Fruit fly (Drosophila melanogaster): ENCODE measurements around the gene CG7394.

The CG7394 gene

DNA sequence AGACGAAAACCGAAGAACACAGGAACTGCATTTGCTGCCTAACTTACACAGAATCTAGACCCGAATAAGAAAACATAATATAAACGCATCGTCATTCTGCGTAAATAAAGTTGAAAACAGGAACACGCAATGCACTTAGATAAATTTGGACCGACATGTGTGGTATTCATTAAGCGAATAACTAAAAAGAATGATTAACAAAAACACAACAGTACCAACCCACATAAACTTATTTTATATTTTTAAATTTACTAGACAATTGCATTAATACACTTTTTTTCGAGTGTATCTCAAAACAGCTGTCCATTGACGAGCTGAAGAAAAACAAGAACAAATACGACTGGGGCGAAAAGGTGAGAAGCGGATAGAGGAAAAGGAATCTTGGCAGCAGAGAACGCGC is 7.5 kb upstream of the CG7394 start (continued):
- TF ChIP-seq tx (GFP tag; optimal IDR thresholded peaks at IDR 0.05): peak; percentile 56
- no peak for TF ChIP-seq schlank (tag; optimal IDR thresholded peaks at IDR 0.05)
- peak; percentile 77 for TF ChIP-seq Hr3 (GFP tag; optimal IDR thresholded peaks at IDR 0.05)
- TF ChIP-seq Tbp (GFP tag; optimal IDR thresholded peaks at IDR 0.05): no peak
- TF ChIP-seq CG30020 (tag; optimal IDR thresholded peaks at IDR 0.05): peak; percentile 70
- peak; percentile 16 for TF ChIP-seq run (tag; optimal IDR thresholded peaks at IDR 0.05)
- TF ChIP-seq pnt (GFP tag; optimal IDR thresholded peaks at IDR 0.05): peak; percentile 66
- TF ChIP-seq slp2 (GFP tag; optimal IDR thresholded peaks at IDR 0.05): peak; percentile 64
- TF ChIP-seq shn (GFP tag; optimal IDR thresholded peaks at IDR 0.05): peak; percentile 54
- peak; percentile 71 for TF ChIP-seq tgo (GFP tag; IDR thresholded peaks at IDR 0.05)
- no peak for TF ChIP-seq Oaz (GFP tag; IDR thresholded peaks at IDR 0.05)
- TF ChIP-seq vnd (GFP tag; IDR thresholded peaks at IDR 0.05; ENCODE audit: partially characterized antibody): no peak
- TF ChIP-seq ash1 (GFP tag; optimal IDR thresholded peaks at IDR 0.05): no peak
- TF ChIP-seq Dref (GFP tag; IDR thresholded peaks at IDR 0.05): no peak
- TF ChIP-seq CG10654 (GFP tag; optimal IDR thresholded peaks at IDR 0.05): peak; percentile 74
- peak; percentile 95 for TF ChIP-seq zen (tag; optimal IDR thresholded peaks at IDR 0.05)
- no peak for TF ChIP-seq al (GFP tag; IDR thresholded peaks at IDR 0.05)
- peak; percentile 97 for TF ChIP-seq Xrp1 (GFP tag; IDR thresholded peaks at IDR 0.05)
- TF ChIP-seq wek (GFP tag; optimal IDR thresholded peaks at IDR 0.05): peak; percentile 38
- peak; percentile 13 for TF ChIP-seq Sry-δ (GFP tag; optimal IDR thresholded peaks at IDR 0.05)
- no peak for TF ChIP-seq CG2199 (GFP tag; IDR thresholded peaks at IDR 0.05)
- TF ChIP-seq da (GFP tag; optimal IDR thresholded peaks at IDR 0.05): peak; percentile 58
- 0 out of 3 replicates have a peak, but pooled peaks have one; percentile 7 for TF ChIP-seq C15 (GFP tag; IDR thresholded peaks at IDR 0.05)
- TF ChIP-seq CG7839 (tag; optimal IDR thresholded peaks at IDR 0.05): peak; percentile 85
- TF ChIP-seq tin (GFP tag; optimal IDR thresholded peaks at IDR 0.05): peak; percentile 85
- TF ChIP-seq gcm2 (GFP tag; optimal IDR thresholded peaks at IDR 0.05): no peak
- TF ChIP-seq cad (GFP tag; optimal IDR thresholded peaks at IDR 0.05): no peak
- peak; percentile 4 for TF ChIP-seq CG31365 (tag; optimal IDR thresholded peaks at IDR 0.05)
- no peak for TF ChIP-seq sc (optimal IDR thresholded peaks at IDR 0.05)
- peak; percentile 91 for TF ChIP-seq sc (GFP tag; optimal IDR thresholded peaks at IDR 0.05)
- no peak for TF ChIP-seq CG13296 (GFP tag; optimal IDR thresholded peaks at IDR 0.05)
- TF ChIP-seq ap (GFP tag; IDR thresholded peaks at IDR 0.05): peak; percentile 68; the same call in 1 of the 2 replicates
- peak; percentile 25 for TF ChIP-seq HmgZ (tag; optimal IDR thresholded peaks at IDR 0.05)
- peak in 1 of 2 experiments; percentile 12 for TF ChIP-seq insv (GFP tag; optimal IDR thresholded peaks at IDR 0.05)
- TF ChIP-seq CG11695 (GFP tag; IDR thresholded peaks at IDR 0.05): peak; percentile 81
- TF ChIP-seq CG4328 (GFP tag; optimal IDR thresholded peaks at IDR 0.05): no peak
- peak; percentile 29; the same call in 1 of the 2 replicates for TF ChIP-seq H2.0 (GFP tag; IDR thresholded peaks at IDR 0.05)
- 0 out of 2 replicates have a peak, but pooled peaks have one; percentile 40 for TF ChIP-seq Nf-YA (GFP tag; IDR thresholded peaks at IDR 0.05)
- TF ChIP-seq Rx (GFP tag; IDR thresholded peaks at IDR 0.05): peak; percentile 56; the same call in 1 of the 2 replicates
- TF ChIP-seq bab2 (GFP tag; optimal IDR thresholded peaks at IDR 0.05): peak; percentile 69
- TF ChIP-seq Usf (GFP tag; optimal IDR thresholded peaks at IDR 0.05): peak; percentile 70
- TF ChIP-seq Taf1 (GFP tag; IDR thresholded peaks at IDR 0.05): no peak
- TF ChIP-seq sug (tag; optimal IDR thresholded peaks at IDR 0.05): peak; percentile 11
- TF ChIP-seq MBD-R2 (GFP tag; IDR thresholded peaks at IDR 0.05): 0 out of 2 replicates have a peak, but pooled peaks have one; percentile 9
- TF ChIP-seq NK7.1 (GFP tag; optimal IDR thresholded peaks at IDR 0.05): no peak
- peak; percentile 78 for TF ChIP-seq CG12104 (GFP tag; optimal IDR thresholded peaks at IDR 0.05)
- peak; percentile 51; the same call in 1 of the 2 replicates for TF ChIP-seq seq (GFP tag; IDR thresholded peaks at IDR 0.05)
- TF ChIP-seq CG10543 (GFP tag; optimal IDR thresholded peaks at IDR 0.05): no peak
- TF ChIP-seq CG10366 (GFP tag; IDR thresholded peaks at IDR 0.05): peak; percentile 73
- TF ChIP-seq Mrtf (GFP tag; IDR thresholded peaks at IDR 0.05): peak; percentile 61; the same call in 2 of the 3 replicates
- peak; percentile 78 for TF ChIP-seq CG8359 (GFP tag; optimal IDR thresholded peaks at IDR 0.05; ENCODE audit: borderline replicate concordance)
- peak; percentile 63 for TF ChIP-seq CG7987 (GFP tag; optimal IDR thresholded peaks at IDR 0.05)
- TF ChIP-seq CG8478 (optimal IDR thresholded peaks at IDR 0.05): no peak

Data from whole organism, embryonic.